1 worm cellular context compared by ENCODE assay signal in genomic region chrIV:9777535-9777934, ce11.
TF ChIP-seq lines count a peak whose summit lies in the region.

Gene sna-2 (minus strand): TSS chrIV:9777634.

TF ChIP-seq in whole organism, L1 larva, 84 proteins besides CTCF, POLR2A, EP300 and RAD21 (continued from another document):
- TF ChIP-seq lin-35 (GFP tag; optimal IDR thresholded peaks at IDR 0.05; lab: Kevin White, UChicago) (peak; percentile 93 to 96), sptf-1 (tag; optimal IDR thresholded peaks at IDR 0.05; lab: Kevin White, UChicago) (no peak), nhr-76 (tag; optimal IDR thresholded peaks at IDR 0.05; lab: Kevin White, UChicago) (no peak), xbp-1 (tag; optimal IDR thresholded peaks at IDR 0.05; lab: Kevin White, UChicago) (peak; percentile 49), dsc-1 (tag; optimal IDR thresholded peaks at IDR 0.05; lab: Kevin White, UChicago) (peak; percentile 30), nhr-20 (tag; optimal IDR thresholded peaks at IDR 0.05; lab: Kevin White, UChicago) (peak; percentile 47), ztf-4 (tag; optimal IDR thresholded peaks at IDR 0.05; lab: Kevin White, UChicago) (no peak), unc-98 (GFP tag; IDR thresholded peaks at IDR 0.05; lab: Robert Waterston, UW) (no peak), lir-3 (tag; optimal IDR thresholded peaks at IDR 0.05; lab: Kevin White, UChicago; ENCODE audit: poor library complexity) (peak; percentile 83), ces-1 (GFP tag; optimal IDR thresholded peaks at IDR 0.05; lab: Kevin White, UChicago) (no peak), nhr-77 (tag; optimal IDR thresholded peaks at IDR 0.05; lab: Kevin White, UChicago) (no peak), fkh-4 (tag; optimal IDR thresholded peaks at IDR 0.05; lab: Kevin White, UChicago; ENCODE audit: borderline replicate concordance) (peak; percentile 4), fos-1 (tag; optimal IDR thresholded peaks at IDR 0.05; lab: Kevin White, UChicago) (peak; percentile 30), rnt-1 (tag; optimal IDR thresholded peaks at IDR 0.05; lab: Kevin White, UChicago) (peak; percentile 91), lin-14 (GFP tag; optimal IDR thresholded peaks at IDR 0.05; lab: Kevin White, UChicago) (peak; percentile 56), nhr-12 (tag; optimal IDR thresholded peaks at IDR 0.05; lab: Kevin White, UChicago) (no peak), nhr-84 (tag; optimal IDR thresholded peaks at IDR 0.05; lab: Kevin White, UChicago) (no peak), aly-2 (tag; optimal IDR thresholded peaks at IDR 0.05; lab: Kevin White, UChicago) (no peak), efl-1 (optimal IDR thresholded peaks at IDR 0.05; lab: Kevin White, UChicago) (peak; percentile 93 to 94), efl-1 (GFP tag; optimal IDR thresholded peaks at IDR 0.05 in 1 of 2; lab: Kevin White, UChicago) (peak; percentile 92 to 99), lin-15B (tag; optimal IDR thresholded peaks at IDR 0.05; lab: Kevin White, UChicago) (peak; percentile 51), isw-1 (GFP tag; IDR thresholded peaks at IDR 0.05; lab: Robert Waterston, UW) (peak; percentile 33; the same call in 1 of the 2 replicates), C34B4.2 (tag; optimal IDR thresholded peaks at IDR 0.05; lab: Kevin White, UChicago) (no peak), unc-86 (tag; optimal IDR thresholded peaks at IDR 0.05; lab: Kevin White, UChicago) (no peak), jun-1 (tag; optimal IDR thresholded peaks at IDR 0.05; lab: Kevin White, UChicago) (no peak), alr-1 (tag; optimal IDR thresholded peaks at IDR 0.05; lab: Kevin White, UChicago; ENCODE audit: borderline replicate concordance) (no peak), C04F5.9 (tag; optimal IDR thresholded peaks at IDR 0.05; lab: Kevin White, UChicago) (no peak)
